Worm (Caenorhabditis elegans) whole organism, early embryonic: ENCODE results near the gene clec-260.

Source experiments
- B0310.2 ChIP-seq: sonication (generic microtip); optimal IDR thresholded peaks from 2 replicates; lab custom pipeline; 2016; ENCODE audit warnings: mild to moderate bottlenecking, missing genetic modification characterization, missing compliant biosample characterization
- F13C5.2 ChIP-seq: sonication (generic microtip); optimal IDR thresholded peaks from 2 replicates; lab custom pipeline; 2017; ENCODE audit warnings: mild to moderate bottlenecking, missing genetic modification characterization, inconsistent platforms, missing compliant biosample characterization
- ama-1 ChIP-seq: fragments of 150-350 bp; optimal IDR thresholded peaks from 2 replicates; lab custom pipeline; 2014
- ceh-13 ChIP-seq: fragments of 200-800 bp; sonication (Bioruptor generic); optimal IDR thresholded peaks from 2 replicates; lab custom pipeline; 2018; ENCODE audit warnings: mild to moderate bottlenecking, missing genetic modification characterization, missing compliant biosample characterization
- ceh-36 ChIP-seq: sonication (generic microtip); optimal IDR thresholded peaks from 2 replicates; lab custom pipeline; 2016; ENCODE audit warnings: missing genetic modification characterization, inconsistent platforms, missing compliant biosample characterization
- flt-1 ChIP-seq: fragments of 200-800 bp; sonication (Bioruptor generic); IDR thresholded peaks from 2 replicates; pipeline ENCODE4 v1.3.6; 2022; ENCODE audit warnings: missing genetic modification characterization, missing compliant biosample characterization
- hmbx-1 ChIP-seq: sonication (generic microtip); optimal IDR thresholded peaks from 2 replicates; lab custom pipeline; 2016; ENCODE audit warnings: mild to moderate bottlenecking, missing genetic modification characterization, missing compliant biosample characterization
- hnd-1 ChIP-seq: sonication (generic microtip); optimal IDR thresholded peaks from 2 replicates; lab custom pipeline; 2016; ENCODE audit warnings: missing genetic modification characterization, missing compliant biosample characterization
- pes-1 ChIP-seq: fragments of 200-800 bp; sonication (Bioruptor generic); IDR thresholded peaks from 2 replicates; pipeline ENCODE4 v1.3.6; 2022; ENCODE audit warnings: missing genetic modification reagents, missing genetic modification characterization, missing compliant biosample characterization
- sea-1 ChIP-seq: fragments of 200-800 bp; sonication (Bioruptor generic); conservative IDR thresholded peaks from 2 replicates; pipeline ENCODE4 v1.3.6; 2022; ENCODE audit warnings: missing genetic modification characterization, missing compliant biosample characterization
- tbx-37 ChIP-seq: fragments of 200-800 bp; sonication (Bioruptor generic); conservative IDR thresholded peaks from 2 replicates; pipeline ENCODE4 v1.3.6; 2022; ENCODE audit warnings: missing genetic modification reagents, missing genetic modification characterization, missing compliant biosample characterization
- tra-4 ChIP-seq: sonication (generic microtip); optimal IDR thresholded peaks from 2 replicates; lab custom pipeline; 2017; ENCODE audit warnings: missing genetic modification characterization, missing compliant biosample characterization

DNA sequence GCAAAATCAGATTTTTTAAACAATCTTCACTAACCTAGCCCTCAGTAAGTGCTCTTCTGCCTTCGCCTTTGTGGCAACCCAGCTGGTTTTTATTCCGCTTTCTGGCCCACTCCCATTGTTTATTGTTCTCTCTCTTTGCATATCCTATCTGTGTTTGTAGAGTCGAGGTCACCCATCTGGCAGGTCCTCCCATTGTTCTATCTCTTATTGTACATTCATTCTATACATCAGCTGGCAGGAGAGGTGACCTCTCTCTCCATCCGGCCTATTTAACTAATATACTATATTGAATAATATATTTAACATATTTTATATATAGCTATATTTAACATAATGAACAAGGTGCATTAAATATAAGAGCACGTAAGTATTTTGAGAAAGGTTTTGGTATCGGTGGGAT is 24.1 kb downstream of the clec-260 start:
- no peak for TF ChIP-seq sea-1 (GFP tag; lab: Robert Waterston, UW)
- TF ChIP-seq tra-4 (tag; lab: Kevin White, UChicago) = no peak
- TF ChIP-seq flt-1 = no peak
- TF ChIP-seq ama-1 (lab: Kevin White, UChicago) = no peak
- TF ChIP-seq hnd-1 = no peak
- no peak for TF ChIP-seq ceh-36
- TF ChIP-seq B0310.2 (tag; lab: Kevin White, UChicago) = no peak
- TF ChIP-seq F13C5.2 (tag; lab: Kevin White, UChicago) = no peak
- TF ChIP-seq ceh-13 (GFP tag; lab: Kevin White, UChicago) = no peak
- TF ChIP-seq tbx-37 (GFP tag; lab: Robert Waterston, UW) = no peak
- no peak for TF ChIP-seq pes-1 (GFP tag; lab: Robert Waterston, UW)
- TF ChIP-seq hmbx-1 (tag; lab: Kevin White, UChicago) = no peak
